Fruit fly (Drosophila melanogaster) whole organism, wandering third instar larva: ENCODE results near the gene fbl.

ENCODE experiments used
- Dfd ChIP-seq: fragments of >200 bp; optimal IDR thresholded peaks from 2 replicates; lab custom pipeline; 2017; ENCODE audit warnings: missing biosample characterization, missing genetic modification characterization
- HLH106 ChIP-seq: fragments of 200-800 bp; optimal IDR thresholded peaks from 3 replicates; lab custom pipeline; 2019; ENCODE audit warnings: missing biosample characterization, mild to moderate bottlenecking, missing genetic modification characterization, moderate library complexity

DNA sequence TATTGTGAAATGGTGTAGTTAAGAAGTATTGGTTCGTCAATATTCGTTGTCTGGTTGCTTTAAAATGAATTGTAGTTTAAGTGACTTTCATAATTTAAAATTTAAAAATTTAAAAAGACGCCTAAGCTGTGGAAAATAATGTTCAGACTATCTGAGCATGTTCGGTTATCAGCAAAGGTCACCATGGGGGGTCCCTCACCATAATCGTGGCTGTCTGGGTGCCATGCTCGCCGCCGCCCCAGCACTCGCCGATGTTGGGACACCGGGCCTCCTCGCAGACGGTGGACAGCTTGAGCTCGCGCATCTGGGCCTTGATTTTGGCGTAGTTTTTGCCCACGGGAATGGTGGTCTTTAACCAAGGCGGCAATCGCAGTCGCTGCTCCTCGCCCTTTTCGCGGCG lies 47.4 kb downstream of the fbl start:
- TF ChIP-seq Dfd (GFP tag; lab: Kevin White, UChicago) (no peak), HLH106 (tag; lab: Kevin White, UChicago) (no peak)
